Fruit fly (Drosophila melanogaster) Kc167 (cell line): Measurements from ENCODE around the gene CG32817.

Source experiments
- Myc ChIP-seq: fragments of >200 bp; optimal IDR thresholded peaks from 2 replicates; lab custom pipeline; 2017; ENCODE audit warnings: missing external identifiers
- Sin3A ChIP-seq: fragments of >200 bp; optimal IDR thresholded peaks from 2 replicates; lab custom pipeline; 2018; ENCODE audit warnings: missing external identifiers
- h ChIP-seq: fragments of >200 bp; optimal IDR thresholded peaks from 3 replicates; lab custom pipeline; 2018; ENCODE audit warnings: missing external identifiers
- insv ChIP-seq: fragments of >200 bp; optimal IDR thresholded peaks from 3 replicates; lab custom pipeline; 2018; ENCODE audit warnings: missing external identifiers
- psq ChIP-seq: fragments of >200 bp; optimal IDR thresholded peaks from 2 replicates; lab custom pipeline; 2017; ENCODE audit warnings: missing external identifiers
- ttk ChIP-seq: sonication (Bioruptor generic); optimal IDR thresholded peaks from 2 replicates; lab custom pipeline; 2017; ENCODE audit warnings: missing external identifiers

CG32817 gene

DNA sequence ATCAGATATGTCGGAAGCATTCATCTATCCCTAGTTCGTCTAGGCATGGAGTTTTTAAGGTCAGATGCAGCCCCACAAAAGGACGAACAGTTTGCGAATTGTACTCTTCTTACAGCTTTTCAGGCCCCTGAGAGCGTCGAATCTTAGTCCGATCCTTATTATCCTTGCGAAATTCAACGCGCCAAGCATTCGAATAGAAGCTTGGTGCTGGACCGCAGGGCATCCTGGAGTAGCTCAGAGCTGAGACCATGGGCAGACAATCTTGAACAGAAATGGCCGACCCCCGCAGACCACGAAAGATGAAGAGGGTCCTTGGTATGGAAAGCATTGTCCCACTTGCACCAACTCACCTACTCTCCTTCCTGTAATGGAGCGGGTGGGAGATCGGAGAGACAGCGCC lies at the start of gene CG32817:
CG32817 (plus strand) TSS at position 301 of the 400 bp plus-strand sequence.
- TF ChIP-seq ttk (lab: Kevin White, UChicago) (no peak), Myc (lab: Kevin White, UChicago) (no peak), Sin3A (lab: Kevin White, UChicago) (no peak), insv (lab: Kevin White, UChicago) (no peak), psq (lab: Kevin White, UChicago) (no peak), h (lab: Kevin White, UChicago) (no peak)

DNA sequence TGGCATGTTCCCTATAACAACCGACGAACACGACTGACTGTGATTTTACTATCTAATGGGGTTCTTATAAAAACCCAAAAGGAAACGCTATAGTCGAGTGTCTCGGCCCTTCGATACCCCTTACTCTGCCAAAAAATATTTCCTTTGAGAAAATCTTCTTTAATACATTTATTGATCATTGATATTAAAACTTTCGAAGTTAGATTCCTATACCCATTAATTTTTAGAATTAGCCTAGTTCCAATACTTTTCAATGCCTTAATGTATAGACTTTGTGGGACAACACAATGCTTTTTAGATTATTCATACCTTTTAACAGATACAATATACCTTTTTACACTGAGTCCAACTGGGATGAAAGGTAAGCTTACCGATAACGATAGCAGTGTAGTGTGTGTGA lies 41.5 kb upstream of the CG32817 start, which contains the start of gene Pgcl:
Pgcl (minus strand) TSS at position 45 of the 400 bp plus-strand sequence.
- no peak for TF ChIP-seq ttk (lab: Kevin White, UChicago)
- TF ChIP-seq Myc (lab: Kevin White, UChicago) = no peak
- TF ChIP-seq psq (lab: Kevin White, UChicago) = no peak
- TF ChIP-seq insv (lab: Kevin White, UChicago) = no peak
- TF ChIP-seq h (lab: Kevin White, UChicago) = no peak

DNA sequence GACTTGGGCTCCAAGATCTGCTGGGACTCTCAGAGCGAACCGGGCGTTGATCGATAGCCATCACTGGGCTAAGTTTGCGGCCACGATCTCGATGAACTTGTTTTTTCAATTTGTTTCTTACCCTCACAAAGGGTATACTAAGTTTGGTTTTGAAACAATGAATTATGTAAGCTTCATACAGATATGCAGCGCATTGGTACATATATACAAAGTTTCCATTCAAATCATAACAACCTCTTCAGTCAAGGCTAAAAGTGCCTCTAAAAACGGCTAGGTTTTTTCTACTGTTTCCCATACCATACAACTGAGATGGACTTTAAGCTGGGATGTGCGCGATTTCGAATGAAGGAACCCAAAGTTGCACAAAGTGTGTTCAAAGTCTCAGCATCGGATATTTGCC lies 37.6 kb upstream of the CG32817 start:
- TF ChIP-seq psq (lab: Kevin White, UChicago) = no peak

DNA sequence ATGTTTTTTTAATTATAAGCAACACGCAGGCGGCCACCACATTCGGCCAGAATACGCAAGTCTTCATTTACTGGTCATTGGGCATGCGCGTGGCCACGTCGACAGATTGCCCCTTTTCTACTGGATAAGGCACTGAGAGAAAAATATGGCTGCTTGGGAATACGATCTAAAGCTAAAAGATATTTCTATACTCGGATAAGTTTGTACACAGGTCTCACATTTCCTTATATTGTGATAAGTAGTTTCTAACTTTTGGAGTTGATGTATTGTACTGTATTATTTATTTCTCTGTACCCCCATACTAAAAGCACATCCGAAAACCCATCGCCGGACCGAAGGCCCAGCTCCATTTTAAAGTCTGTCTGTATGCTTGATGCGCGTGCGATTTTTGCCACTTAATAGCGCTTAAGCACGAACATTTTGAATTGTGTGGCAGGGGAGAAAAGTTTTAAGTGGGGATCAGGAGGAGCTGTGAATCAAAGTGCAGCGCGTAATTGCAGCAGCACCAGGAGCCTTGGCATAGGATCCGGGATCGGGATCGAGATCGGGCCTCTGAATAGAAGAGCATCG lies 34.8 kb upstream of the CG32817 start:
- TF ChIP-seq Myc (lab: Kevin White, UChicago) (no peak), psq (lab: Kevin White, UChicago) (no peak), insv (lab: Kevin White, UChicago) (no peak), h (lab: Kevin White, UChicago) (no peak), Sin3A (lab: Kevin White, UChicago) (no peak)

DNA sequence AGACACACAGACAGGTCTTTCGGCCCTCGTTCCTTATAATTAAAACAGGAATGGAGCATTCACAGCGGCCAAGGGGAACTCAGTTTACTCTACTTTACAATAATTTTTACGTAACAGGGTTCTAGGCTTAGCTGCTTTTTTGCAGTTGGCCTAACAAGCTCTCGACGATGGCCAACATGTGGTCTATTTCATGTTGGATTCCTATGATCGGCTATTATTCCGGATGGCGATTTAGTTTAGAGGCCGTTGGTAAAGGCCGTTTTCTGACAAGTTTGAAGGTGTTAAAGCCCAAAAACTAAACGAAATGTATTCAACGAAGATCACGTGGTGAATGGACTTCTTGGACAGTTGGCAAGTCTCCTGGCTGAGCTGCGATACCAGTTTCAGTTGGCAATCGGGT lies 32.9 kb upstream of the CG32817 start:
- TF ChIP-seq psq (lab: Kevin White, UChicago) (no peak), insv (lab: Kevin White, UChicago) (no peak), ttk (lab: Kevin White, UChicago) (no peak), Sin3A (lab: Kevin White, UChicago) (no peak), Myc (lab: Kevin White, UChicago) (no peak), h (lab: Kevin White, UChicago) (no peak)

DNA sequence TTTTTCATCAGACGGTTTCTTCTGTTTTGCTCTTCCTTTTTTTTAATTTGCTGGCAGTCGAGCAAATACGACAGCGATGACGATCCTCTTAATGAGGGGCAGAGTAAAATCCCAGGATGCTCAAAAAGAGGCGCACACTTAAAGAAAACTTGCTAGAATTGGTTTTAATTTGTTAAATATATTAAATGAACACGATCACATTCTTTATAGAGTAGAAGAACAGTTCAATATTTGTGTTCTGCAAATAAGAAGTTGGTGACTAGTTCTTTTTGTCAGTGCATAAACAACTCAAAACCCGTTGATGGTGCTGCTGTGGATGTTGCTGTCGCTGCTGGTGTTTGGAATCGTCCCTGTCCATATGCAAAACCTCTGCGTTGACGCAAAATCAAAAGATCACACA lies 30.6 kb upstream of the CG32817 start:
- TF ChIP-seq psq (lab: Kevin White, UChicago) (no peak), h (lab: Kevin White, UChicago) (no peak), ttk (lab: Kevin White, UChicago) (no peak), insv (lab: Kevin White, UChicago) (no peak), Sin3A (lab: Kevin White, UChicago) (no peak), Myc (lab: Kevin White, UChicago) (no peak)

DNA sequence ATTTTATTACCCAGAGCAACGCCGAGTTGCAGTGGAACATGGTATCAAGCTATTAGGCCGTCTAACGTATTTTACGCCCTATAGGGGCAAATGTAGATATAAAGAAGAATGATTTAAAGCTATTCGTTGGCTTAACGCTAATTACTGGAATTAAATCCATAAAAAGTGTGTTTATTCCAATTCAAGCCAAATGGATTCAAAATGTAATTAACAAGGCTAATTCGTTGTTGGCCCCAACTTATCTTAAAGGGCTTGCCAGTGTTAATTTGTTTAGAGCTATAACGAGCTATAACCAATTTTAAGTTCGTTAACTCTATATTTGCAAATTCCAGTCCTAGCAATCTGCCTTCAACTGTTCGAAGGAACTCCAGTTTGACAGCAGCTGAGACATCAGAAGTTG lies 29.9 kb upstream of the CG32817 start:
- TF ChIP-seq insv (lab: Kevin White, UChicago) = no peak

DNA sequence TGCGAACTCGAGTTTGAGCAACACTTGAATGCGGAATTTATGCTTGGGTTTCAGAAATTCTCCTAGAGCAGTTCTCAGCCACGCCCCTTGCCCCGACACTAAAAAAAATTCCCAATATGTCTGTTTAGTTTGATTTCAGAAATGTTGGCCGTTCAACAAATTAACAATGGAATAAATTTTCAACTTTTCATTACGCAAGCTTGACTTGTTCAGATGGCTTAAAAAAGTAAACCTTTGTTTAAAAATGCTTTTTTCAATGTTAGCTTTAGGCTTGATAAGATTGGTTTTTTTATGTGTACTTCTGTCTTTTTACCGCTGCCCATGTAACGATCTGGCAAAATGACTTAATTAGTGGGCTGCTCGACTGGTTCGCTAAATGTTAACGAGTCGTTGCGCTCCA lies 26.1 kb upstream of the CG32817 start:
- TF ChIP-seq Sin3A (lab: Kevin White, UChicago) (no peak), psq (lab: Kevin White, UChicago) (no peak), ttk (lab: Kevin White, UChicago) (no peak), h (lab: Kevin White, UChicago) (no peak), Myc (lab: Kevin White, UChicago) (no peak), insv (lab: Kevin White, UChicago) (no peak)

DNA sequence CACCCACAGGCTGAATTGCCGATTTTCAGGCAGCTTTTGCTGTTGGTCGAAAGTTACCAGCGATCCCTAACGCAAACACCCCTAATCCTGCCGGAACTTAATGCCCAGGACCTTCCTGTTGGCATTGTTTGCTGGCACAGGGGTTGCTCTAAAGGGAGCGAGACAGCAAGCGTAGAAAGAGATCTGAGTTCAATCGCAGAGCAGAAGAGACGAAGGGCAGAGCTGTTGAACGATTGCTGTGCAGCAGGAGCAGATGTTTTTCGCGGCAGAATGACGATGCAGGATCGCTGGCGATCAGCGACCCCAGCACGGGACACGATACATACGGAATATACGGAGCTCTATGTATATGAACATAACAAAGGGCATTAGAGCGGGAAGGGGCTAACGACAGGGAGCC lies 21.9 kb upstream of the CG32817 start:
- TF ChIP-seq insv (lab: Kevin White, UChicago) (no peak), psq (lab: Kevin White, UChicago) (no peak), Myc (lab: Kevin White, UChicago) (no peak), Sin3A (lab: Kevin White, UChicago) (no peak), h (lab: Kevin White, UChicago) (no peak), ttk (lab: Kevin White, UChicago) (no peak)

DNA sequence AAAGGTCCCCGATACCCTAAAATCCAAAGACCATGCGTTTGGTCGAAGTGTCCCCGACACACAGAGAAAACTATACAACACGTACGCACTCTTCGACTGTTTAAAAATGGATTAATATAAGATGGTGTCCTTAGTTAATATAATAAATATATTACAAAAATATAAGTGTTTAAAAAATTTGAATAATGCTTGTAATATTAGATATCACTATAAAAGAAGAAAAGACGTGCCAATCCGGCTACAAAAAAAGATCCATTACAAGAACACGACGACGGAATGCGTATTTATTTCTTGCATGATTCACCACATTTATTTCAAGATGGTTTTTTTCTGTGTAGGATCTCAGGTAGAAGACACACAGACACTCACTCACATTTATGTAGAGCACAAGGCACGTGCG lies 21.1 kb upstream of the CG32817 start:
- TF ChIP-seq psq (lab: Kevin White, UChicago) (no peak), ttk (lab: Kevin White, UChicago) (no peak), Myc (lab: Kevin White, UChicago) (no peak), insv (lab: Kevin White, UChicago) (no peak)

DNA sequence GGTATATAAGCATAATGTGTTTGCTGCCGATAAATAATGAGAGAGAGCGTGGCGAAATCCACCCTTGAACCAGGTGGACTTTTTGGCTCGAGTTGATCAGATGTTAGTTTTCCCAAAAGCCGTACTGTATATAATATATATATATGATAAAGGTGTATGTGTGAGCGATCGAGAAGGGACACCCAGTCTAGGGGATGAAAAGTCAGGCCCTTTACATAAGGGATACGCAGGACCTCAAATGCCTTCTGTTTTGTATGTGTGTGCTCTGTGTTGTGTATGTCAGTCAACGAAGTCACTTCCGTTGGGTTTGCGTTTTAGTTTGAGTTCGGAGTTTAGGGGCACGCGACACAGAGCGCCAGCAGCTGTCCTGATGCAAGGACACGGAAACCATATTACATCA lies 18.4 kb upstream of the CG32817 start, which contains the start of gene ase:
ase (plus strand) TSS at position 301 of the 400 bp plus-strand sequence.
- no peak for TF ChIP-seq h (lab: Kevin White, UChicago)

DNA sequence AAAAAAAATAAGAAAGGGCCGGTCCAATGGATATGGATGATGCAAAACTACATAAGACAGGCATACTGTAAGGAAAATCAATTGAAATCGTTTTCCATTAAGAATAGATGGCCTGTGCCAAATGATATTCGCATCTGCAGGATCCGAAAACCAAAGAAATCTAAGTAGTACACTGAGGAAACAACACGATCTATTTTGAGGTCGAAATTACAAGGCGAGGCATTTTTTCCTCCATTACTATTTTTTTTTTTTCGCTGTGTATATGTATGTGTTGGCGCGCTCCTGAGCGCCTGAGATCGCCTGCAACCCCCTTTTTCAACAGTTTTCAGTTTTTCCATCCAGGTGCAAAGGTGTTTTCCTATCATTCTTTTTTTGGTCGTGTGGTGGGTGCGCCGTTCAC lies 14.9 kb upstream of the CG32817 start:
- TF ChIP-seq Sin3A (lab: Kevin White, UChicago) = no peak
- no peak for TF ChIP-seq Myc (lab: Kevin White, UChicago)
- no peak for TF ChIP-seq psq (lab: Kevin White, UChicago)
- no peak for TF ChIP-seq insv (lab: Kevin White, UChicago)
- no peak for TF ChIP-seq ttk (lab: Kevin White, UChicago)
- no peak for TF ChIP-seq h (lab: Kevin White, UChicago)

DNA sequence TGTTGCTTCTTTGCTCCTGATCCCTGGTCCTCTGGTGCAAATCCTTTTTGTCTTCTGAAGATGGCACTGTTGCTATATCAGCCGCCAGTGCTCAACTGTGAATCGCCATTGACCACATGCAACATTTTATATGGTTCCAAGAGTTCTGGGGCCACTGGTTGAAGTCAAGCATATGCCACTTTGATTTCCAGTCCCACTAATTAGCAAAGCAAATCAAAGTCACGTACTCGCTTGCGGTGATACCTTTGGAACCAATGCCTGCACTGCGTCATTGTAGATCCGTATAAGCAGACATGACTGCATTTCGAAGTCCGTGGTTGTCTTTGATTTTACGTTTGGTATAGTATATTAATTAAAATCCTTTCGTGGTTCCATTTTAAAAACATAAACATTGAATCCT lies 9.6 kb upstream of the CG32817 start, which contains the start of gene Cyp4g1:
Cyp4g1 (minus strand) TSS at position 101 of the 400 bp plus-strand sequence.
- no peak for TF ChIP-seq Sin3A (lab: Kevin White, UChicago)
- no peak for TF ChIP-seq h (lab: Kevin White, UChicago)
- TF ChIP-seq psq (lab: Kevin White, UChicago) = no peak
- TF ChIP-seq insv (lab: Kevin White, UChicago) = no peak
- TF ChIP-seq ttk (lab: Kevin White, UChicago) = no peak
- TF ChIP-seq Myc (lab: Kevin White, UChicago) = no peak
